Fruit fly (Drosophila melanogaster): ENCODE results near the gene Acbp5.
A peak's percentile ranks its signal among the peaks of the same experiment; 100 is the strongest.

Gene Acbp5

DNA sequence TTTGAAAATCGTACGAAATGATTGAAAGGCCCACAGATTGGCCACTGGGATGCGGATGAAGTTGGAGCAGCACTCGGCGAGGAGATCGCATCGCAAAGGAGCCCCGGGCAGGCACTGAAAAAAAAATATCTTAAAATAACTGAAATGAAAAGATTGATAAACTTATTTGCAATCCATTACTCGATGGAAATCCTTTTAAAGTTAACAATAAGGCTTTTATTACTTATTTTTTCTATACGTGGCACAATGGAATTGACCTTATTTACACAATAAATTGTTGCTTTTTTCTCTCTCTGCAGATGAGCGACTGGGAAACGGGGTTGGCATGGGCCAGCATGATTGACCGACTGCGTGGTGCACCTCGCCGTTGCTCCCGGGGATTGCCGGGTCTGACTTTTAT, 37.1 kb downstream of the Acbp5 start (continued):
- TF ChIP-seq Opbp (GFP tag; IDR thresholded peaks at IDR 0.05; ENCODE audit: partially characterized antibody), result no peak
- peak; percentile 9 for TF ChIP-seq Chrac-16 (GFP tag; optimal IDR thresholded peaks at IDR 0.05)
- no peak for TF ChIP-seq gsb (GFP tag; IDR thresholded peaks at IDR 0.05)
- peak; percentile 62 for TF ChIP-seq unpg (GFP tag; optimal IDR thresholded peaks at IDR 0.05)
- no peak for TF ChIP-seq Dll (GFP tag; IDR thresholded peaks at IDR 0.05; ENCODE audit: partially characterized antibody)
- TF ChIP-seq CG4707 (GFP tag; optimal IDR thresholded peaks at IDR 0.05), result peak; percentile 47
- no peak for TF ChIP-seq ranshi (GFP tag; IDR thresholded peaks at IDR 0.05)
- no peak for TF ChIP-seq Hmx (GFP tag; optimal IDR thresholded peaks at IDR 0.05)
- peak; percentile 50; the same call in 1 of the 3 replicates for TF ChIP-seq CG34422 (GFP tag; IDR thresholded peaks at IDR 0.05)
- TF ChIP-seq phol (tag; optimal IDR thresholded peaks at IDR 0.05), result peak; percentile 70
- TF ChIP-seq z (GFP tag; IDR thresholded peaks at IDR 0.05), result no peak
- TF ChIP-seq C15 (GFP tag; IDR thresholded peaks at IDR 0.05), result no peak
- TF ChIP-seq CG32767 (GFP tag; IDR thresholded peaks at IDR 0.05), result 0 out of 2 replicates have a peak, but pooled peaks have one; percentile 19
- TF ChIP-seq nerfin-1 (tag; optimal IDR thresholded peaks at IDR 0.05), result no peak
- TF ChIP-seq tio (GFP tag; optimal IDR thresholded peaks at IDR 0.05), result peak; percentile 15
- peak; percentile 61 for TF ChIP-seq Xrp1 (GFP tag; IDR thresholded peaks at IDR 0.05)
- TF ChIP-seq sisA (GFP tag; IDR thresholded peaks at IDR 0.05), result peak; percentile 73
- peak; percentile 61 for TF ChIP-seq CG13424 (tag; optimal IDR thresholded peaks at IDR 0.05)
- no peak for TF ChIP-seq CG15073 (GFP tag; optimal IDR thresholded peaks at IDR 0.05)
- no peak for TF ChIP-seq fd102C (GFP tag; optimal IDR thresholded peaks at IDR 0.05)
- no peak for TF ChIP-seq corto (GFP tag; optimal IDR thresholded peaks at IDR 0.05)
- no peak for TF ChIP-seq ab (GFP tag; optimal IDR thresholded peaks at IDR 0.05)
- TF ChIP-seq mam (GFP tag; optimal IDR thresholded peaks at IDR 0.05), result no peak
- TF ChIP-seq CG6765 (GFP tag; optimal IDR thresholded peaks at IDR 0.05), result no peak
- no peak for TF ChIP-seq CG9932 (GFP tag; IDR thresholded peaks at IDR 0.05)
- no peak for TF ChIP-seq CG42726 (GFP tag; IDR thresholded peaks at IDR 0.05; ENCODE audit: partially characterized antibody)
- TF ChIP-seq lola (GFP tag; optimal IDR thresholded peaks at IDR 0.05), result no peak
- peak; percentile 41 for TF ChIP-seq CG10267 (tag; optimal IDR thresholded peaks at IDR 0.05)
- peak; percentile 50 for TF ChIP-seq CG10209 (GFP tag; optimal IDR thresholded peaks at IDR 0.05)
- no peak for TF ChIP-seq CG2129 (GFP tag; IDR thresholded peaks at IDR 0.05; ENCODE audit: partially characterized antibody)
- no peak for TF ChIP-seq Nf-YB (GFP tag; optimal IDR thresholded peaks at IDR 0.05)
- no peak; the same call in 1 of the 2 replicates for TF ChIP-seq sob (GFP tag; IDR thresholded peaks at IDR 0.05)
- TF ChIP-seq ash1 (GFP tag; optimal IDR thresholded peaks at IDR 0.05), result no peak
- TF ChIP-seq CG18262 (tag; optimal IDR thresholded peaks at IDR 0.05), result peak; percentile 65
- TF ChIP-seq CG9215 (GFP tag; IDR thresholded peaks at IDR 0.05), result no peak
- no peak for TF ChIP-seq CG17829 (tag; optimal IDR thresholded peaks at IDR 0.05)
- no peak for TF ChIP-seq CG2889 (GFP tag; IDR thresholded peaks at IDR 0.05)
- peak; percentile 52; the same call in 1 of the 2 replicates for TF ChIP-seq CG1024 (GFP tag; IDR thresholded peaks at IDR 0.05)
- no peak for TF ChIP-seq toy (GFP tag; IDR thresholded peaks at IDR 0.05)
- TF ChIP-seq CG4617 (GFP tag; optimal IDR thresholded peaks at IDR 0.05; ENCODE audit: borderline replicate concordance), result no peak
- peak; percentile 22; the same call in 1 of the 2 replicates for TF ChIP-seq Atf6 (GFP tag; IDR thresholded peaks at IDR 0.05)
- TF ChIP-seq CG1529 (GFP tag; optimal IDR thresholded peaks at IDR 0.05), result peak; percentile 52
- TF ChIP-seq dimm (GFP tag; IDR thresholded peaks at IDR 0.05), result no peak
- TF ChIP-seq MTF-1 (GFP tag; optimal IDR thresholded peaks at IDR 0.05; ENCODE audit: borderline replicate concordance), result no peak
- no peak; the same call in 1 of the 2 replicates for TF ChIP-seq CG4360 (GFP tag; IDR thresholded peaks at IDR 0.05)
- no peak for TF ChIP-seq CG32532 (GFP tag; IDR thresholded peaks at IDR 0.05)
- TF ChIP-seq lilli (GFP tag; optimal IDR thresholded peaks at IDR 0.05), result no peak
- peak; percentile 2 for TF ChIP-seq jing (GFP tag; optimal IDR thresholded peaks at IDR 0.05)
- no peak for TF ChIP-seq Elba2 (GFP tag; optimal IDR thresholded peaks at IDR 0.05)
- TF ChIP-seq gro (GFP tag; optimal IDR thresholded peaks at IDR 0.05), result no peak
- TF ChIP-seq CG12769 (tag; optimal IDR thresholded peaks at IDR 0.05), result no peak

Data from whole organism, embryonic.